Worm (Caenorhabditis elegans) whole organism, midembryonic: ENCODE measurements around the gene Y51B9A.7.

Experiments
- cog-1 ChIP-seq: sonication (generic microtip); optimal IDR thresholded peaks from 2 replicates; lab custom pipeline; 2016; ENCODE audit warnings: missing genetic modification characterization, missing compliant biosample characterization
- flt-1 ChIP-seq: fragments of 200-800 bp; sonication (Bioruptor generic); IDR thresholded peaks from 2 replicates; pipeline ENCODE4 v1.3.6; 2022; ENCODE audit warnings: missing genetic modification characterization, missing compliant biosample characterization
- med-1 ChIP-seq: sonication (generic microtip); optimal IDR thresholded peaks from 2 replicates; lab custom pipeline; 2017; ENCODE audit warnings: missing genetic modification characterization, mild to moderate bottlenecking, missing compliant biosample characterization, antibody characterized with exemption, missing genetic modification reagents; ENCODE audit not compliant: insufficient read depth
- tab-1 ChIP-seq: fragments of 200-800 bp; sonication (Bioruptor generic); IDR thresholded peaks from 2 replicates; pipeline ENCODE4 v1.3.6; 2022; ENCODE audit warnings: missing genetic modification characterization, missing compliant biosample characterization
- ztf-23 ChIP-seq: fragments of 200-800 bp; sonication (Bioruptor generic); IDR thresholded peaks from 2 replicates; pipeline ENCODE4 v1.3.6; 2022; ENCODE audit warnings: missing genetic modification reagents, missing genetic modification characterization, missing compliant biosample characterization
- ztf-29 ChIP-seq: fragments of 200-800 bp; sonication (Bioruptor generic); IDR thresholded peaks from 2 replicates; pipeline ENCODE4 v1.3.6; 2022; ENCODE audit warnings: missing genetic modification reagents, missing genetic modification characterization, missing compliant biosample characterization

- TF ChIP-seq ztf-29 (GFP tag; lab: Robert Waterston, UW) (no peak), flt-1 (GFP tag; lab: Robert Waterston, UW) (no peak), cog-1 (tag; lab: Kevin White, UChicago) (no peak), tab-1 (GFP tag; lab: Robert Waterston, UW) (no peak), med-1 (GFP tag; lab: Kevin White, UChicago) (no peak), ztf-23 (GFP tag; lab: Robert Waterston, UW) (no peak)
Measured at ce11 chrII:9440060-9440459, 40.2 kb downstream of the Y51B9A.7 start, which contains the start of gene chil-17.
